Fruit fly (Drosophila melanogaster): ENCODE data around the gene CG11899.
A peak's percentile ranks its signal among the peaks of the same experiment; 100 is the strongest.

Gene CG11899

dm6 chr3R:29207996-29208395 lies 7.7 kb downstream of the CG11899 start (continued):
- TF ChIP-seq CG10565 (GFP tag; optimal IDR thresholded peaks at IDR 0.05) (no peak), pnt (GFP tag; optimal IDR thresholded peaks at IDR 0.05) (no peak), wor (GFP tag; IDR thresholded peaks at IDR 0.05) (0 out of 2 replicates have a peak, but pooled peaks have one; percentile 21), CG17829 (tag; optimal IDR thresholded peaks at IDR 0.05) (peak; percentile 75), CG11456 (GFP tag; IDR thresholded peaks at IDR 0.05) (peak; percentile 60; the same call in 1 of the 3 replicates), eve (GFP tag; optimal IDR thresholded peaks at IDR 0.05) (peak in 1 of 2 experiments; percentile 86), Atf6 (GFP tag; IDR thresholded peaks at IDR 0.05) (no peak), Sry-δ (GFP tag; optimal IDR thresholded peaks at IDR 0.05) (no peak), CG10321 (GFP tag; IDR thresholded peaks at IDR 0.05) (no peak), esg (GFP tag; conservative IDR thresholded peaks at IDR 0.05) (peak; percentile 66), twi (tag; optimal IDR thresholded peaks at IDR 0.05) (peak; percentile 25), shn (GFP tag; optimal IDR thresholded peaks at IDR 0.05) (no peak), CG10959 (GFP tag; IDR thresholded peaks at IDR 0.05) (no peak), tna (GFP tag; IDR thresholded peaks at IDR 0.05; ENCODE audit: partially characterized antibody) (no peak), Sry-β (GFP tag; optimal IDR thresholded peaks at IDR 0.05) (no peak), NfI (GFP tag; optimal IDR thresholded peaks at IDR 0.05) (peak; percentile 61), pzg (GFP tag; optimal IDR thresholded peaks at IDR 0.05) (no peak), NC2β (GFP tag; optimal IDR thresholded peaks at IDR 0.05) (peak; percentile 10), grn (GFP tag; optimal IDR thresholded peaks at IDR 0.05) (no peak), tio (GFP tag; optimal IDR thresholded peaks at IDR 0.05) (no peak), CG10462 (GFP tag; optimal IDR thresholded peaks at IDR 0.05) (no peak), vfl (GFP tag; optimal IDR thresholded peaks at IDR 0.05) (no peak), CG1602 (GFP tag; optimal IDR thresholded peaks at IDR 0.05) (peak; percentile 40), sd (tag; optimal IDR thresholded peaks at IDR 0.05) (peak; percentile 9), phol (tag; optimal IDR thresholded peaks at IDR 0.05) (peak; percentile 80), CG12942 (GFP tag; optimal IDR thresholded peaks at IDR 0.05) (no peak), ro (GFP tag; IDR thresholded peaks at IDR 0.05) (no peak), bigmax (GFP tag; optimal IDR thresholded peaks at IDR 0.05) (no peak), dimm (GFP tag; IDR thresholded peaks at IDR 0.05) (peak; percentile 34; the same call in 1 of the 2 replicates), CG12236 (GFP tag; optimal IDR thresholded peaks at IDR 0.05) (no peak), Dfd (GFP tag; optimal IDR thresholded peaks at IDR 0.05) (no peak), CG17612 (GFP tag; IDR thresholded peaks at IDR 0.05) (0 out of 2 replicates have a peak, but pooled peaks have one; percentile 10), lola (GFP tag; optimal IDR thresholded peaks at IDR 0.05) (peak in 1 of 3 experiments; percentile 62), CG7987 (GFP tag; optimal IDR thresholded peaks at IDR 0.05) (peak; percentile 10), HHEX (GFP tag; optimal IDR thresholded peaks at IDR 0.05) (peak; percentile 69), CG3847 (GFP tag; IDR thresholded peaks at IDR 0.05) (0 out of 2 replicates have a peak, but pooled peaks have one; percentile 27), CG12155 (GFP tag; optimal IDR thresholded peaks at IDR 0.05) (peak; percentile 24), MBD-R2 (GFP tag; IDR thresholded peaks at IDR 0.05) (no peak), CG17359 (tag; optimal IDR thresholded peaks at IDR 0.05) (peak; percentile 83), Pdp1 (GFP tag; optimal IDR thresholded peaks at IDR 0.05) (peak; percentile 11 to 42), Bteb2 (GFP tag; optimal IDR thresholded peaks at IDR 0.05) (no peak), so (GFP tag; IDR thresholded peaks at IDR 0.05) (peak; percentile 57; the same call in 1 of the 3 replicates), CG2116 (GFP tag; optimal IDR thresholded peaks at IDR 0.05) (peak; percentile 3), CG4424 (GFP tag; optimal IDR thresholded peaks at IDR 0.05) (peak; percentile 19), PHDP (tag; optimal IDR thresholded peaks at IDR 0.05) (peak; percentile 77), CG15479 (GFP tag; optimal IDR thresholded peaks at IDR 0.05) (no peak), Ets65A (GFP tag) (peak; percentile 81), CG16815 (GFP tag; optimal IDR thresholded peaks at IDR 0.05) (no peak), NC2α (GFP tag; optimal IDR thresholded peaks at IDR 0.05) (no peak), CG12299 (tag; optimal IDR thresholded peaks at IDR 0.05) (peak; percentile 25), CG6254 (GFP tag; optimal IDR thresholded peaks at IDR 0.05) (peak; percentile 67)

All from whole organism, embryonic.